Fruit fly (Drosophila melanogaster): ENCODE measurements around the gene out.

DNA sequence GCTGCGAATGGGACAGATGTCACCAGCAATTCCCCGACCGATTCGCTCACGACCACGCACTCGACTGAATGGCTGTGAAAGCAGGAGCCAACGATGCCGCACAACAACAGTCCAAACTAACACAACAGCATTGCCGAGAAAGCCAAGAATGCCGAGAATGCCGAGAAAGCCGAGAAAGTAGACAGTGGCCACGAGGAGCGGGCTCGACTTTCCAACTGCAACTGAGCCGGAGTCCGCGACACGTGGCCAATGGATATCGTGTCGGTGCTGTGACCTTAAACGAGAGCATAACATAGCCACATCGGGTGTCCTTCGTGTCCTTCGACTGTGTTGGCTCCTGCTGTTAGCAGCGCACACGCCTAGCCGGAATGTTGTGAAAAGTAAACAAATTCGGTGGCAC, 26.3 kb upstream of the out start, which contains the start of gene nAChRalpha7:
- no peak for TF ChIP-seq psq (optimal IDR thresholded peaks at IDR 0.05)
- TF ChIP-seq CG8478 (optimal IDR thresholded peaks at IDR 0.05), result no peak
- no peak for TF ChIP-seq pan (optimal IDR thresholded peaks at IDR 0.05)
- no peak for TF ChIP-seq EcR (GFP tag; optimal IDR thresholded peaks at IDR 0.05)
- no peak for TF ChIP-seq usp (GFP tag; optimal IDR thresholded peaks at IDR 0.05)
- TF ChIP-seq Dll (optimal IDR thresholded peaks at IDR 0.05), result no peak
